Worm (Caenorhabditis elegans): ENCODE results near the gene T23F11.6.

The T23F11.6 gene

ce11 chrIII:4634947-4635346, 12.8 kb downstream of the T23F11.6 start, which contains the start of gene clec-153:
Gene clec-153 (plus strand): TSS chrIII:4635247.
- TF ChIP-seq dao-5 (tag; optimal IDR thresholded peaks at IDR 0.05): no peak
- no peak for TF ChIP-seq W03F9.2 (tag; optimal IDR thresholded peaks at IDR 0.05)

DNA sequence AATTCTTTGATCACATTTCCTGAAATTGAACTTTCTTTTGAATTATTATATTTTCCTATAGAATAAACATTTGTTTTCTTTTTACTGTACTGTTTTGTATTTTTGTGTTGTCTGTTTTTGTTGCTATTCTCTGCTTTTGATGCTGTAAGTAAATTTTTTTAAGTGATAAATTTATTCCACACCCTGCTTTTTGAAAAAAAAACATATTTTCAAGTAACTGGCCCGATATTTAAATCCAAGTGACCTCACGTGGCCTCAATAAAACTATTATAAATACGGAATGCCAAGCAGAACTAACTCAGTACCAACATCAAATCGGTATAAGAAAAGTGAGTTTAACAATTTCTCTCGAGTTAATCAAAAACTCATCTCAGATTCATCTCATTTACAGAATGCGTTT, 19.6 kb downstream of the T23F11.6 start, which contains the start of gene clec-151:
TSS of gene clec-151 (plus strand) at position 301 of the 400 bp plus-strand sequence.
- no peak for TF ChIP-seq dao-5 (tag; optimal IDR thresholded peaks at IDR 0.05)
- TF ChIP-seq W03F9.2 (tag; optimal IDR thresholded peaks at IDR 0.05): no peak
- no peak for TF ChIP-seq him-1 (tag; optimal IDR thresholded peaks at IDR 0.05)

DNA sequence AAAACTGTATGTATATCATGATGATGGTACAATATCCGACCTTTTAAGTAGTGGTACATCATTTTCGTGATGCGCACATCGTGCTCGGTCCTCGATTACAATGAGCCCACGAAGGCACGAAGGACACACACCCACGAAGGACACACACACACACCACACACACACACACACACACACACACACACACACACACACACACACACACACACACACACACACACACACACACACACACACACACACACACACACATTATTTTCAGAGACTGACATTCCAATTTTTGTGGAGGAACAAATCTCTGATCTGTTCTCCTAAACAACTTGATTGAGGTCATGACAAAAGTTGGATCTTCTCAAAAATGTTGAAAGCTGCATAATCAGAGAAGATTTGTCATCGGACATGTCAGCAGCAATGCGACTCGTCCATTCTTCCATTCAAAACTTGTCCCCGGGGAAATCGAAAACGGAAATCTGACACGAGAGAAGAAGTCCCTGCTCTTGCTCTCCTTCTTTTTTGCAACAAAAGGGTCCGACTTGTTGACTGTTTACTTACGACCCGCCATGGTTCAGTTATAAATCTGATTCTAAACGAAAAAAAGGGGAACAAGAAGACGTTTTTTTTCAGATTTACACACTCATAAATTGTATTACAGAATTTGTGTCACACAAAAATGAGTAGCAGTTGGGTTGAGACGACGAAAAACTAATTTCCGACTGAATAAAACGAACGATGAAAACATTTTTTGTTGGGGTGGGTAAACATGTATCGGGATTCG, 21.4 kb downstream of the T23F11.6 start:
- TF ChIP-seq dao-5 (tag; optimal IDR thresholded peaks at IDR 0.05) (no peak), W03F9.2 (tag; optimal IDR thresholded peaks at IDR 0.05) (no peak), him-1 (tag; optimal IDR thresholded peaks at IDR 0.05) (no peak)

ce11 chrIII:4622375-4623130, 25.2 kb downstream of the T23F11.6 start, which contains the start of gene lron-5:
Gene lron-5 (plus strand): TSS chrIII:4623029.
- TF ChIP-seq W03F9.2 (tag; optimal IDR thresholded peaks at IDR 0.05): no peak
- no peak for TF ChIP-seq him-1 (tag; optimal IDR thresholded peaks at IDR 0.05)
- no peak for TF ChIP-seq dao-5 (tag; optimal IDR thresholded peaks at IDR 0.05)

DNA sequence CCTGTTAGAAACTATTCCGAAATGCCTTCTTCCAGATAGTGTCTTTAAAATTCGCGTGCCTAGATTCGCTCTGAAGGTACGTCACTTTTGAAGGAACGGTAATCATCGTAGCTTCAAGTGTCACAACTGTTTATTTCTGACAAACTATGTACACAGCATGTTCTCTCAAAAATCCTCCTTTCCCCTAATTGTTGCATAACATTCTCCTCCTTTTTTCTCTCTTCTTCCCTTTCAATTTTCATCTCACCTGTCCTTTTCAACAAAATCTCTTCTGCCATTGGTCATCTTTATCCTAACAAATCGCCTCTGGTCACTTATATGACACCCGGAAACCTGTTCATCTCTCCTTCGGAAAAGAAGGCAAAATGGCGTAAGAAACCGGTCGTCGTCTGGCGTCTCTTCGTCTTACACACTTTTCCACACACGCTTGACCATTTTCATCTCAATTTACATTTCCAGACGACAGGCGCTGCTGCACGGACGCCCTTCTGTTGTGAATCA, 31.6 kb downstream of the T23F11.6 start, which contains the start of gene lips-3:
TSS of gene lips-3 (plus strand) at position 458 of the 501 bp plus-strand sequence.
- TF ChIP-seq dao-5 (tag; optimal IDR thresholded peaks at IDR 0.05) (no peak), W03F9.2 (tag; optimal IDR thresholded peaks at IDR 0.05) (no peak), him-1 (tag; optimal IDR thresholded peaks at IDR 0.05) (no peak)

DNA sequence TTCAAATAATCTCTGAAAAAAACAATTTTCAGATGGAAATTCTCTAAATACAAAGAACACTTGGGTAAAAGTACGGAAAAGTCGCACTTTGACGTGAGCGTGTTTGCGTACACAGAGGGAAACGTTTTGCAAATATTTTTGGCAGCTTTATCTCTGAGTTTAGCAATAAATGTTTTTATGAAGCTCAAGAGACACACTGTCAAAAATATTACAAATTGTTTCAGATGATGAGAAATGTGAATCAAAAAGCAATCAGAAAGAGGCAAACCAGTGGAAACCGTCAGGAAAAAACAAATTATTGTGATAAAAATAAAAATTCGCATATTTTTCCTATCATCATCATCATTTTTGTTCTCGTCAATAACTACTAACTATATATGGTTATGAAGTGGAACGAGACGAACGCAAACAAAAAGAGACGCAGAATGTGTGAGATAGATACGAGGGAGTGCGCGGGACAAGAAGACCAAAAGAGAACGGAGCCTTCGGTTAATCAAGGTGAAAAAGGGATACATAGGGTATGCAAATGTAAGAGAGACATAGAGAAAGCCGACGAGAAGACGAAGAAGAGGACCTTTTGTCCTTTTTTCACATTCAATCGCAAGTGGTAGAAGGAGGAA, 35.3 kb downstream of the T23F11.6 start, which contains the start of gene sel-2:
TSS of gene sel-2 (minus strand) at position 51 of the 620 bp plus-strand sequence.
- TF ChIP-seq dao-5 (tag; optimal IDR thresholded peaks at IDR 0.05) (no peak), W03F9.2 (tag; optimal IDR thresholded peaks at IDR 0.05) (no peak), him-1 (tag; optimal IDR thresholded peaks at IDR 0.05) (no peak)

DNA sequence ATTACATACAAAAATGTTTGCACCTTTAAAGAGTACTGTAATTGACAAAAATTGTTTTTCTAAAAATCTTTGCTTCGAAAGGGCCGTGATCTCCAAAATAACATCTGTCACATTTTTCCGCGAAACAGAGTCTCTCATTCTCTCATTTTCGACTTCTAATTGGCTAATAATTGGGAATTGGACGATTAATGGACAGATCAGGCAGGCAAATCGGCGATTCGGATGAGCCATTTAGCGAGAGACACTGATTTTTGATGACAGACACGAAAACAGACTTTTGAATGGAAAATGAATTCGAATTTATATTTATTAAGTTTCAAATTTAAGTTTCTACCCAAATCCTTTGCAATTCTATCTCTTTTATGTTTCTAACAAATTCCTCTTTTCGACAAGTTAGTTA, 43.9 kb downstream of the T23F11.6 start:
- TF ChIP-seq dao-5 (tag; optimal IDR thresholded peaks at IDR 0.05): no peak
- no peak for TF ChIP-seq him-1 (tag; optimal IDR thresholded peaks at IDR 0.05)
- no peak for TF ChIP-seq W03F9.2 (tag; optimal IDR thresholded peaks at IDR 0.05)

- TF ChIP-seq dao-5 (tag; optimal IDR thresholded peaks at IDR 0.05): no peak
- no peak for TF ChIP-seq W03F9.2 (tag; optimal IDR thresholded peaks at IDR 0.05)
- no peak for TF ChIP-seq him-1 (tag; optimal IDR thresholded peaks at IDR 0.05)
Measured at ce11 chrIII:4601286-4601685, 46.4 kb downstream of the T23F11.6 start.

ce11 chrIII:4600139-4600762, 47.5 kb downstream of the T23F11.6 start, which contains the start of gene mab-21:
Gene mab-21 (plus strand): TSS chrIII:4600753.
- TF ChIP-seq W03F9.2 (tag; optimal IDR thresholded peaks at IDR 0.05) (no peak), him-1 (tag; optimal IDR thresholded peaks at IDR 0.05) (no peak), dao-5 (tag; optimal IDR thresholded peaks at IDR 0.05) (no peak)
